Worm (Caenorhabditis elegans) whole organism, L2 larva: Measurements from ENCODE around the gene syx-2.

Source experiments
- C34F6.9 ChIP-seq: fragments of 150-350 bp; optimal IDR thresholded peaks from 2 replicates; lab custom pipeline; 2014; ENCODE audit warnings: missing biosample characterization, missing genetic modification characterization
- F13H6.1 ChIP-seq: sonication (generic microtip); optimal IDR thresholded peaks from 2 replicates; lab custom pipeline; 2016; ENCODE audit warnings: missing genetic modification characterization, missing compliant biosample characterization
- Y55F3AM.14 ChIP-seq: fragments of 200-800 bp; sonication (Bioruptor generic); optimal IDR thresholded peaks from 2 replicates; lab custom pipeline; 2018; ENCODE audit warnings: mild to moderate bottlenecking, missing genetic modification characterization, missing compliant biosample characterization
- ZK546.5 ChIP-seq: sonication (generic microtip); optimal IDR thresholded peaks from 2 replicates; lab custom pipeline; 2017; ENCODE audit warnings: missing biosample characterization, missing genetic modification characterization
- aly-2 ChIP-seq: fragments of 150-350 bp; optimal IDR thresholded peaks from 2 replicates; lab custom pipeline; 2014; ENCODE audit warnings: missing biosample characterization, missing genetic modification characterization
- blmp-1 ChIP-seq: sonication (generic microtip); optimal IDR thresholded peaks from 2 replicates; lab custom pipeline; 2017; ENCODE audit warnings: missing genetic modification characterization, mild to moderate bottlenecking, missing compliant biosample characterization, antibody characterized with exemption, moderate library complexity; ENCODE audit not compliant: insufficient read depth
- ceh-16 ChIP-seq: fragments of 150-350 bp; optimal IDR thresholded peaks from 2 replicates; lab custom pipeline; 2014; ENCODE audit warnings: missing biosample characterization, missing genetic modification characterization
- ceh-82 ChIP-seq: fragments of 150-350 bp; optimal IDR thresholded peaks from 2 replicates; lab custom pipeline; 2014; ENCODE audit warnings: missing biosample characterization, missing genetic modification characterization
- crh-2 ChIP-seq: sonication (generic microtip); optimal IDR thresholded peaks from 2 replicates; lab custom pipeline; 2017; ENCODE audit warnings: missing biosample characterization, missing genetic modification characterization
- egl-27 ChIP-seq: sonication (generic microtip); optimal IDR thresholded peaks from 3 replicates; lab custom pipeline; 2017; ENCODE audit warnings: missing biosample characterization, missing genetic modification reagents, missing genetic modification characterization
- elt-1 ChIP-seq: fragments of 150-350 bp; optimal IDR thresholded peaks from 2 replicates; lab custom pipeline; 2014; ENCODE audit warnings: missing biosample characterization, missing genetic modification characterization
- elt-3 ChIP-seq: sonication (generic microtip); optimal IDR thresholded peaks from 2 replicates; lab custom pipeline; 2017; ENCODE audit warnings: missing biosample characterization, missing genetic modification characterization
- fos-1 ChIP-seq: fragments of 150-350 bp; optimal IDR thresholded peaks from 2 replicates; lab custom pipeline; 2014; ENCODE audit warnings: missing biosample characterization, missing genetic modification characterization
- gmeb-1 ChIP-seq: fragments of 150-350 bp; optimal IDR thresholded peaks from 2 replicates; lab custom pipeline; 2014; ENCODE audit warnings: missing biosample characterization, missing genetic modification characterization
- lin-13 ChIP-seq: fragments of 150-350 bp; optimal IDR thresholded peaks from 2 replicates; lab custom pipeline; 2014; ENCODE audit warnings: missing biosample characterization, missing genetic modification reagents, missing genetic modification characterization
- lin-39 ChIP-seq: fragments of 150-350 bp; optimal IDR thresholded peaks from 2 replicates; lab custom pipeline; 2014; ENCODE audit warnings: missing biosample characterization, missing genetic modification reagents, missing genetic modification characterization
- lsy-2 ChIP-seq, 2 experiments: fragments of 150-350 bp in 1 of 2; sonication (generic microtip) in 1 of 2; optimal IDR thresholded peaks; 2 replicates each; lab custom pipeline; 2014 to 2017; ENCODE audit warnings: missing biosample characterization in 2 of 2, missing genetic modification characterization in 2 of 2
- mab-5 ChIP-seq: fragments of 150-350 bp; optimal IDR thresholded peaks from 2 replicates; lab custom pipeline; 2014; ENCODE audit warnings: missing biosample characterization, missing genetic modification characterization
- mdl-1 ChIP-seq, 2 experiments: fragments of 150-350 bp in 1 of 2; sonication (generic microtip) in 1 of 2; optimal IDR thresholded peaks; 2 replicates each; lab custom pipeline; 2017; ENCODE audit warnings: missing biosample characterization in 2 of 2, missing genetic modification characterization in 2 of 2
- nhr-10 ChIP-seq: sonication (generic microtip); optimal IDR thresholded peaks from 2 replicates; lab custom pipeline; 2017; ENCODE audit warnings: missing biosample characterization, missing genetic modification characterization
- nhr-129 ChIP-seq: fragments of 150-350 bp; optimal IDR thresholded peaks from 2 replicates; lab custom pipeline; 2014; ENCODE audit warnings: missing biosample characterization, missing genetic modification characterization
- nhr-21 ChIP-seq: fragments of 150-350 bp; optimal IDR thresholded peaks from 2 replicates; lab custom pipeline; 2014; ENCODE audit warnings: missing biosample characterization, missing genetic modification characterization
- nhr-25 ChIP-seq: fragments of 150-350 bp; sonication (generic microtip); optimal IDR thresholded peaks from 3 replicates; lab custom pipeline; 2014; ENCODE audit warnings: missing biosample characterization, missing genetic modification characterization
- nhr-6 ChIP-seq: fragments of 150-350 bp; optimal IDR thresholded peaks from 2 replicates; lab custom pipeline; 2014; ENCODE audit warnings: missing biosample characterization, missing genetic modification characterization
- sem-4 ChIP-seq: fragments of 150-350 bp; optimal IDR thresholded peaks from 2 replicates; lab custom pipeline; 2014; ENCODE audit warnings: missing biosample characterization, missing genetic modification reagents, missing genetic modification characterization
- skn-1 ChIP-seq: sonication (generic microtip); optimal IDR thresholded peaks from 2 replicates; lab custom pipeline; 2017; ENCODE audit warnings: missing biosample characterization, missing genetic modification characterization
- sma-3 ChIP-seq: sonication (generic microtip); optimal IDR thresholded peaks from 2 replicates; lab custom pipeline; 2016; ENCODE audit warnings: missing genetic modification reagents, missing genetic modification characterization, missing compliant biosample characterization
- sma-9 ChIP-seq, 2 experiments: fragments of 150-350 bp in 1 of 2; sonication (generic microtip) in 1 of 2; optimal IDR thresholded peaks; 2 replicates each; lab custom pipeline; 2014 to 2016; ENCODE audit warnings: missing genetic modification characterization in 2 of 2, mild to moderate bottlenecking in 1 of 2, missing biosample characterization in 1 of 2, missing compliant biosample characterization in 1 of 2, missing genetic modification reagents in 1 of 2, moderate library complexity in 1 of 2
- snpc-4 ChIP-seq: fragments of 150-350 bp; optimal IDR thresholded peaks from 2 replicates; lab custom pipeline; 2014; ENCODE audit warnings: missing biosample characterization, missing genetic modification characterization
- unc-39 ChIP-seq: fragments of 150-350 bp; optimal IDR thresholded peaks from 2 replicates; lab custom pipeline; 2014; ENCODE audit warnings: missing biosample characterization, missing genetic modification characterization
- unc-55 ChIP-seq: fragments of 150-350 bp; sonication (generic microtip); optimal IDR thresholded peaks from 3 replicates; lab custom pipeline; 2014; ENCODE audit warnings: missing biosample characterization, missing genetic modification reagents, missing genetic modification characterization
- zag-1 ChIP-seq: fragments of 150-350 bp; optimal IDR thresholded peaks from 2 replicates; lab custom pipeline; 2014; ENCODE audit warnings: missing biosample characterization, missing genetic modification characterization
- ztf-1 ChIP-seq: fragments of 200-800 bp; sonication (Bioruptor generic); conservative IDR thresholded peaks from 2 replicates; pipeline ENCODE4 v1.3.6; 2022; ENCODE audit warnings: missing genetic modification characterization, missing compliant biosample characterization
- ztf-4 ChIP-seq: fragments of 150-350 bp; optimal IDR thresholded peaks from 2 replicates; lab custom pipeline; 2014; ENCODE audit warnings: missing biosample characterization, missing genetic modification characterization

Gene syx-2

DNA sequence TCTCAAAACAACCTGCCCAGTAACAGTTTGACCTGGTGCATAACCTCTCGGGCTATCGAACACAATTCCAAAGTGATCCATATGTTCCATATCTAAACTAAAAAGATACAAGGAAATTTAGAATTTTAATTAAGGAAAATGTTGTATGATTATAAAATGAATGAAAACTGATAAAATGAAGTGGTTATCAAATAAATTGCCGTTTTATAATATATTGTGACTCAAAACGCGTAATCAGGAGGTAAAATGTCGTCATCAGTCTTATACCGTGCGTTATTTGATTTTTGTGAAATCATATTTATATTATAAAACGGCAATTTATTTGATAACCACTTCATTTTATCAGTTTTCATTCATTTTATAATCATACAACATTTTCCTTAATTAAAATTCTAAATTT lies 20.5 kb downstream of the syx-2 start, which contains the start of gene arrd-24:
Gene arrd-24, minus strand, starts transcription at position 101 of the 400 bp plus-strand sequence.
- TF ChIP-seq fos-1 (tag; lab: Kevin White, UChicago), result peak; percentile 12
- TF ChIP-seq, all 48 proteins: peak for 1; not testable (repeated sequence) for 47

DNA sequence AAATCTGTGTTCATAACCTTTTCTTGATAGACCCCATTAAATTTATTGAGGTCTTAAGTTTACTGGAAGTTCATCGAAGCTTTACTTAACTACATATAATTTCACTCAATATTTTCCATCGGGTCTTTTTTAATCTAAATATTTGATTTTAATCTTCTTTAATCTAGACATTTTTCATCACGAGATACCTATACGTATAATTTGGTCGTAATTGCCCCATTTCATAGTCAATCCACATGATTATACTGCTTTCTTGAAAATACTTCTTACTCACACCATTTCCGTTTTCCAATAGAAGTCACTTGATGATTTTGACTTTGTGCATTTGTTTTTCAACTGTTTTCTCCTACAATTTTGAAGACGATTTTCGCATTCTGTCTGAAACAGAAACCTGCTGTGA lies 26.4 kb downstream of the syx-2 start, which contains the start of gene irld-24:
Gene irld-24, plus strand, starts transcription at position 301 of the 400 bp plus-strand sequence.
- TF ChIP-seq unc-55 (GFP tag; lab: Kevin White, UChicago), result no peak
- no peak for TF ChIP-seq mab-5 (tag; lab: Kevin White, UChicago)
- no peak for TF ChIP-seq elt-3 (tag; lab: Kevin White, UChicago)
- TF ChIP-seq, all 48 proteins: peak for 0

- TF ChIP-seq unc-39 (no peak), snpc-4 (tag; lab: Kevin White, UChicago) (no peak), fos-1 (tag; lab: Kevin White, UChicago) (no peak), ztf-4 (tag; lab: Kevin White, UChicago) (no peak), ceh-16 (tag; lab: Kevin White, UChicago) (no peak), lin-39 (no peak), ceh-82 (tag; lab: Kevin White, UChicago) (no peak), F13H6.1 (tag; lab: Kevin White, UChicago) (no peak), sma-9 (GFP tag; optimal IDR thresholded peaks at IDR 0.05; lab: Kevin White, UChicago) (no peak), sma-9 (tag; optimal IDR thresholded peaks at IDR 0.05; lab: Kevin White, UChicago) (no peak), egl-27 (no peak)
- TF ChIP-seq, all 48 proteins: peak for 0
These were observed 30.7 kb downstream of the syx-2 start, which contains the start of gene C31E10.11 for ce11 chrX:13990680-13991079. Gene C31E10.11 (minus strand): TSS chrX:13990780.

- peak in 1 of 2 experiments; percentile 7 for TF ChIP-seq mdl-1 (tag; optimal IDR thresholded peaks at IDR 0.05; lab: Kevin White, UChicago)
- TF ChIP-seq nhr-21 (tag; lab: Kevin White, UChicago), result peak; percentile 14
- peak; percentile 46 for TF ChIP-seq gmeb-1 (tag; lab: Kevin White, UChicago)
- peak; percentile 45 for TF ChIP-seq crh-2 (tag; lab: Kevin White, UChicago)
- peak; percentile 49 for TF ChIP-seq lin-13 (GFP tag; lab: Kevin White, UChicago)
- peak; percentile 26 for TF ChIP-seq sem-4 (tag; lab: Kevin White, UChicago)
- no peak for TF ChIP-seq elt-1 (tag; lab: Kevin White, UChicago)
- TF ChIP-seq blmp-1 (tag; lab: Kevin White, UChicago), result no peak
- peak; percentile 71 for TF ChIP-seq unc-55 (GFP tag; lab: Kevin White, UChicago)
- TF ChIP-seq sma-3, result peak; percentile 19
- TF ChIP-seq lsy-2 (tag; optimal IDR thresholded peaks at IDR 0.05; lab: Kevin White, UChicago), result peak in 1 of 2 experiments; percentile 32
- TF ChIP-seq fos-1 (tag; lab: Kevin White, UChicago), result peak; percentile 34
- no peak for TF ChIP-seq aly-2
- TF ChIP-seq C34F6.9, result peak; percentile 66
- no peak for TF ChIP-seq ztf-4 (tag; lab: Kevin White, UChicago)
- no peak for TF ChIP-seq zag-1 (tag; lab: Kevin White, UChicago)
- peak; percentile 60 for TF ChIP-seq F13H6.1 (tag; lab: Kevin White, UChicago)
- no peak for TF ChIP-seq nhr-6 (tag; lab: Kevin White, UChicago)
- TF ChIP-seq nhr-129, result peak; percentile 61
- no peak for TF ChIP-seq nhr-10 (tag; lab: Kevin White, UChicago)
These were observed 35.9 kb downstream of the syx-2 start, which contains the start of the genes C31E10.5 and C31E10.6 for ce11 chrX:13995803-13996388. Gene C31E10.5 (minus strand): TSS chrX:13995834. Gene C31E10.6 (plus strand): TSS chrX:13996338.

- TF ChIP-seq skn-1 (no peak), nhr-25 (peak; percentile 32), nhr-129 (peak; percentile 3), fos-1 (tag; lab: Kevin White, UChicago) (peak; percentile 55), sma-3 (peak; percentile 33), ztf-1 (GFP tag; lab: Robert Waterston, UW) (no peak), ceh-16 (tag; lab: Kevin White, UChicago) (no peak), sma-9 (GFP tag; optimal IDR thresholded peaks at IDR 0.05; lab: Kevin White, UChicago) (peak; percentile 65), sma-9 (tag; optimal IDR thresholded peaks at IDR 0.05; lab: Kevin White, UChicago) (no peak), ZK546.5 (tag; lab: Kevin White, UChicago) (no peak), Y55F3AM.14 (GFP tag; lab: Kevin White, UChicago) (no peak), crh-2 (tag; lab: Kevin White, UChicago) (peak; percentile 60)
- TF ChIP-seq, all 48 proteins: peak for 6
These were observed 40.3 kb downstream of the syx-2 start for ce11 chrX:14000198-14000748.
